Worm (Caenorhabditis elegans) whole organism, young adult: Measurements from ENCODE around the gene Y53C12A.6.

Source experiments
- Y53G8AR.9 ChIP-seq: fragments of 200-800 bp; sonication (Bioruptor generic); conservative IDR thresholded peaks from 2 replicates; pipeline ENCODE4 v1.3.6; 2022; ENCODE audit warnings: missing genetic modification reagents, missing genetic modification characterization, missing compliant biosample characterization
- atf-7 ChIP-seq: sonication (generic microtip); optimal IDR thresholded peaks from 2 replicates; lab custom pipeline; 2017; ENCODE audit warnings: mild to moderate bottlenecking, missing genetic modification characterization, missing compliant biosample characterization
- die-1 ChIP-seq: sonication (generic microtip); optimal IDR thresholded peaks from 2 replicates; lab custom pipeline; 2016; ENCODE audit warnings: missing genotype, mild to moderate bottlenecking, missing genetic modification characterization, missing compliant biosample characterization
- let-607 ChIP-seq, 2 experiments: fragments of 200-800 bp in 1 of 2; sonication (Bioruptor generic) in 1 of 2; sonication (generic microtip) in 1 of 2; optimal IDR thresholded peaks; 2 replicates each; lab custom pipeline; 2016 to 2018; ENCODE audit warnings: mild to moderate bottlenecking in 2 of 2, missing compliant biosample characterization in 2 of 2, missing genetic modification characterization in 2 of 2, moderate library complexity in 2 of 2, missing genotype in 1 of 2
- lin-26 ChIP-seq: fragments of 200-800 bp; sonication (Bioruptor generic); IDR thresholded peaks from 2 replicates; pipeline ENCODE4 v1.3.6; 2022; ENCODE audit warnings: missing genetic modification reagents, missing genetic modification characterization, missing compliant biosample characterization
- lsl-1 ChIP-seq: fragments of 200-800 bp; sonication (Bioruptor generic); optimal IDR thresholded peaks from 2 replicates; lab custom pipeline; 2018; ENCODE audit warnings: mild to moderate bottlenecking, missing genetic modification characterization, moderate library complexity, missing compliant biosample characterization
- madf-6 ChIP-seq: fragments of 200-800 bp; sonication (Bioruptor generic); IDR thresholded peaks from 2 replicates; pipeline ENCODE4 v1.3.6; 2022; ENCODE audit warnings: missing genetic modification reagents, missing genetic modification characterization, missing compliant biosample characterization
- nfya-1 ChIP-seq: sonication (generic microtip); optimal IDR thresholded peaks from 2 replicates; lab custom pipeline; 2017; ENCODE audit warnings: antibody characterized with exemption, missing compliant biosample characterization, missing genetic modification characterization, borderline replicate concordance; ENCODE audit not compliant: insufficient read depth
- pha-4 ChIP-seq: fragments of 150-350 bp; sonication (generic microtip); optimal IDR thresholded peaks from 2 replicates; lab custom pipeline; 2014; ENCODE audit warnings: missing biosample characterization, missing genetic modification reagents, missing genetic modification characterization
- snpc-3.4 ChIP-seq: sonication (generic microtip); optimal IDR thresholded peaks from 2 replicates; lab custom pipeline; 2017; ENCODE audit warnings: missing genetic modification characterization, mild to moderate bottlenecking, missing compliant biosample characterization, antibody characterized with exemption, moderate library complexity, missing genotype, missing genetic modification reagents
- snpc-4 ChIP-seq, 5 experiments: fragments of 150-350 bp in 1 of 5; sonication (generic microtip) in 4 of 5; optimal IDR thresholded peaks; 2 replicates each; lab custom pipeline; 2014 to 2018; ENCODE audit warnings: missing genetic modification characterization in 5 of 5, missing biosample characterization in 3 of 5, antibody characterized with exemption in 2 of 5, mild to moderate bottlenecking in 2 of 5, missing compliant biosample characterization in 2 of 5, missing genotype in 2 of 5, moderate library complexity in 2 of 5, missing genetic modification reagents in 1 of 5
- unc-62 ChIP-seq: fragments of 150-350 bp; optimal IDR thresholded peaks from 2 replicates; lab custom pipeline; 2014; ENCODE audit warnings: missing biosample characterization, missing genetic modification reagents, missing genetic modification characterization
- ztf-26 ChIP-seq: sonication (generic microtip); optimal IDR thresholded peaks from 2 replicates; lab custom pipeline; 2017; ENCODE audit warnings: missing genetic modification characterization, missing compliant biosample characterization
- ztf-28 ChIP-seq: fragments of 200-800 bp; sonication (Bioruptor generic); IDR thresholded peaks from 2 replicates; pipeline ENCODE4 v1.3.6; 2022; ENCODE audit warnings: missing genetic modification reagents, missing genetic modification characterization, missing compliant biosample characterization

ce11 chrII:9690067-9690632, 27.7 kb downstream of the Y53C12A.6 start:
- TF ChIP-seq pha-4: no peak
- TF ChIP-seq snpc-4 (GFP tag; optimal IDR thresholded peaks at IDR 0.05; lab: Kevin White, UChicago): no peak
- TF ChIP-seq snpc-4 (tag; optimal IDR thresholded peaks at IDR 0.05; lab: Kevin White, UChicago): no peak
- no peak for TF ChIP-seq nfya-1 (tag; lab: Kevin White, UChicago)
- TF ChIP-seq let-607 (tag; optimal IDR thresholded peaks at IDR 0.05; lab: Kevin White, UChicago): no peak
- TF ChIP-seq lin-26 (GFP tag; lab: Robert Waterston, UW): no peak
- TF ChIP-seq lsl-1 (GFP tag; lab: Kevin White, UChicago): no peak
- no peak for TF ChIP-seq ztf-26 (tag; lab: Kevin White, UChicago)
- TF ChIP-seq madf-6: no peak
- TF ChIP-seq unc-62 (GFP tag; lab: Kevin White, UChicago): no peak
- no peak for TF ChIP-seq Y53G8AR.9 (GFP tag; lab: Robert Waterston, UW)
- no peak for TF ChIP-seq snpc-3.4
- TF ChIP-seq atf-7 (tag; lab: Kevin White, UChicago): no peak
- TF ChIP-seq ztf-28: no peak
- TF ChIP-seq die-1: no peak
